Fruit fly (Drosophila melanogaster) whole organism, embryonic: Measurements from ENCODE around the gene CG32271.
A peak's percentile ranks its signal among the peaks of the same experiment; 100 is the strongest.

Source experiments
- Ada2b ChIP-seq: fragments of 200-800 bp; sonication (Bioruptor generic); IDR thresholded peaks from 2 replicates; pipeline ENCODE4 v1.3.6; 2022; ENCODE audit warnings: missing biosample characterization, missing genetic modification characterization
- CG10321 ChIP-seq: fragments of 200-800 bp; sonication (Bioruptor generic); IDR thresholded peaks from 2 replicates; pipeline ENCODE4 v1.3.6; 2022; ENCODE audit warnings: missing biosample characterization, missing genetic modification characterization
- CG18599 ChIP-seq: fragments of 200-800 bp; sonication (Bioruptor generic); optimal IDR thresholded peaks from 3 replicates; lab custom pipeline; 2017; ENCODE audit warnings: missing biosample characterization, missing genetic modification characterization, mild to moderate bottlenecking, moderate library complexity, missing genetic modification reagents
- CG31224 ChIP-seq: fragments of 200-800 bp; sonication (Bioruptor generic); IDR thresholded peaks from 2 replicates; pipeline ENCODE4 v1.3.6; 2022; ENCODE audit warnings: missing biosample characterization, missing genetic modification characterization
- CG33213 ChIP-seq: fragments of 200-800 bp; sonication (Bioruptor generic); optimal IDR thresholded peaks from 3 replicates; lab custom pipeline; 2016; ENCODE audit warnings: missing biosample characterization, missing genetic modification characterization
- CG3847 ChIP-seq: fragments of 200-800 bp; sonication (Bioruptor generic); IDR thresholded peaks from 2 replicates; pipeline ENCODE4 v1.3.6; 2022; ENCODE audit warnings: missing biosample characterization, missing genetic modification characterization
- CG4282 ChIP-seq: fragments of 200-800 bp; sonication (Bioruptor generic); optimal IDR thresholded peaks from 2 replicates; lab custom pipeline; 2016; ENCODE audit warnings: missing biosample characterization, missing genetic modification characterization
- CG4820 ChIP-seq: fragments of 200-800 bp; sonication (Bioruptor generic); optimal IDR thresholded peaks from 3 replicates; lab custom pipeline; 2016; ENCODE audit warnings: missing biosample characterization, missing genetic modification characterization
- CG6689 ChIP-seq: fragments of 200-800 bp; sonication (Bioruptor generic); IDR thresholded peaks from 2 replicates; pipeline ENCODE4 v1.3.6; 2022; ENCODE audit warnings: missing biosample characterization, missing genetic modification characterization
- CG6765 ChIP-seq: fragments of 200-800 bp; sonication (Bioruptor generic); optimal IDR thresholded peaks from 3 replicates; lab custom pipeline; 2017; ENCODE audit warnings: missing biosample characterization, mild to moderate bottlenecking, missing genetic modification characterization
- CG7357 ChIP-seq: fragments of 200-800 bp; sonication (Bioruptor generic); IDR thresholded peaks from 3 replicates; pipeline ENCODE4 v1.3.6; 2022; ENCODE audit warnings: missing biosample characterization, missing genetic modification characterization
- CG7372 ChIP-seq: fragments of 200-800 bp; sonication (Bioruptor generic); IDR thresholded peaks from 2 replicates; pipeline ENCODE4 v1.3.6; 2022; ENCODE audit warnings: missing biosample characterization, missing genetic modification characterization
- CG9215 ChIP-seq: fragments of 200-800 bp; sonication (Bioruptor generic); IDR thresholded peaks from 2 replicates; pipeline ENCODE4 v1.3.6; 2022; ENCODE audit warnings: missing biosample characterization, missing genetic modification characterization
- CG9797 ChIP-seq: fragments of 200-800 bp; sonication (Bioruptor generic); optimal IDR thresholded peaks from 3 replicates; lab custom pipeline; 2018; ENCODE audit warnings: missing biosample characterization, mild to moderate bottlenecking, missing genetic modification characterization
- Dek ChIP-seq: fragments of 200-800 bp; sonication (Bioruptor generic); optimal IDR thresholded peaks from 3 replicates; lab custom pipeline; 2019; ENCODE audit warnings: missing biosample characterization, mild to moderate bottlenecking, missing genetic modification characterization, moderate library complexity
- Dip2 ChIP-seq: fragments of 200-800 bp; sonication (Bioruptor generic); IDR thresholded peaks from 2 replicates; pipeline ENCODE4 v1.3.6; 2022; ENCODE audit warnings: missing biosample characterization, missing genetic modification characterization
- Dp ChIP-seq: fragments of 200-800 bp; sonication (Bioruptor generic); optimal IDR thresholded peaks from 2 replicates; lab custom pipeline; 2018; ENCODE audit warnings: missing biosample characterization, mild to moderate bottlenecking, missing genetic modification characterization, moderate library complexity
- Dref ChIP-seq: fragments of 200-800 bp; sonication (Bioruptor generic); IDR thresholded peaks from 2 replicates; pipeline ENCODE4 v1.3.6; 2022; ENCODE audit warnings: missing biosample characterization, missing genetic modification characterization
- HmgD ChIP-seq: fragments of 200-800 bp; sonication (Bioruptor generic); optimal IDR thresholded peaks from 3 replicates; lab custom pipeline; 2016; ENCODE audit warnings: missing biosample characterization, missing genetic modification characterization
- Hmx ChIP-seq: fragments of 200-800 bp; sonication (Bioruptor generic); optimal IDR thresholded peaks from 2 replicates; lab custom pipeline; 2016; ENCODE audit warnings: missing biosample characterization, missing genetic modification characterization
- Hr3 ChIP-seq: fragments of 200-800 bp; sonication (Bioruptor generic); optimal IDR thresholded peaks from 3 replicates; lab custom pipeline; 2016; ENCODE audit warnings: missing biosample characterization, missing genetic modification characterization
- Hr39 ChIP-seq: fragments of >200 bp; optimal IDR thresholded peaks from 2 replicates; lab custom pipeline; 2017
- Lim3 ChIP-seq: fragments of 200-800 bp; sonication (Bioruptor generic); IDR thresholded peaks from 2 replicates; pipeline ENCODE4 v1.3.6; 2022; ENCODE audit warnings: missing biosample characterization, missing genetic modification characterization
- Lpt ChIP-seq: fragments of >200 bp; optimal IDR thresholded peaks from 2 replicates; lab custom pipeline; 2018; ENCODE audit warnings: missing biosample characterization, missing genetic modification characterization
- Max ChIP-seq: fragments of 200-800 bp; sonication (Bioruptor generic); optimal IDR thresholded peaks from 2 replicates; lab custom pipeline; 2016; ENCODE audit warnings: missing biosample characterization, mild to moderate bottlenecking, missing genetic modification characterization
- NC2β ChIP-seq: fragments of 200-800 bp; sonication (Bioruptor generic); optimal IDR thresholded peaks from 2 replicates; lab custom pipeline; 2016; ENCODE audit warnings: missing biosample characterization, missing genetic modification characterization
- Ravus ChIP-seq: fragments of 200-800 bp; sonication (Bioruptor generic); IDR thresholded peaks from 2 replicates; pipeline ENCODE4 v1.3.6; 2022; ENCODE audit warnings: missing biosample characterization, missing genetic modification characterization
- Sox102F ChIP-seq: fragments of 200-800 bp; sonication (Bioruptor generic); optimal IDR thresholded peaks from 2 replicates; lab custom pipeline; 2018; ENCODE audit warnings: missing biosample characterization, mild to moderate bottlenecking, missing genetic modification characterization, moderate library complexity
- ase ChIP-seq: fragments of 200-800 bp; sonication (Bioruptor generic); IDR thresholded peaks from 3 replicates; pipeline ENCODE4 v1.3.6; 2022; ENCODE audit warnings: missing biosample characterization, missing genetic modification characterization
- bigmax ChIP-seq: fragments of 200-800 bp; sonication (Bioruptor generic); optimal IDR thresholded peaks from 2 replicates; lab custom pipeline; 2018; ENCODE audit warnings: missing biosample characterization, mild to moderate bottlenecking, missing genetic modification characterization
- chm ChIP-seq: fragments of 200-800 bp; sonication (Bioruptor generic); IDR thresholded peaks from 2 replicates; pipeline ENCODE4 v1.3.6; 2022; ENCODE audit warnings: missing biosample characterization, missing genetic modification characterization
- eyg ChIP-seq: fragments of 200-800 bp; sonication (Bioruptor generic); optimal IDR thresholded peaks from 3 replicates; lab custom pipeline; 2016; ENCODE audit warnings: missing biosample characterization, missing genetic modification characterization
- fd64A ChIP-seq: fragments of 200-800 bp; sonication (Bioruptor generic); optimal IDR thresholded peaks from 3 replicates; lab custom pipeline; 2018; ENCODE audit warnings: missing biosample characterization, mild to moderate bottlenecking, missing genetic modification characterization
- klu ChIP-seq: fragments of 200-800 bp; sonication (Bioruptor generic); IDR thresholded peaks from 2 replicates; pipeline ENCODE4 v1.3.6; 2022; ENCODE audit warnings: missing biosample characterization, missing genetic modification characterization
- lmd ChIP-seq: fragments of 200-800 bp; sonication (Bioruptor generic); IDR thresholded peaks from 2 replicates; pipeline ENCODE4 v1.3.6; 2022; ENCODE audit warnings: missing biosample characterization, missing genetic modification characterization
- lola ChIP-seq, 3 experiments: fragments of >200 bp in 2 of 3; fragments of 200-800 bp in 1 of 3; sonication (Bioruptor generic) in 1 of 3; optimal IDR thresholded peaks; 2 replicates each; lab custom pipeline; 2017 to 2019; ENCODE audit warnings: missing biosample characterization in 3 of 3, missing genetic modification characterization in 3 of 3, mild to moderate bottlenecking in 1 of 3, moderate library complexity in 1 of 3
- lov ChIP-seq, 2 experiments: fragments of 200-800 bp in 1 of 2; fragments of >200 bp in 1 of 2; sonication (Bioruptor generic) in 1 of 2; IDR thresholded peaks in 1 of 2; optimal IDR thresholded peaks in 1 of 2; 2 replicates in 1 of 2; 3 replicates in 1 of 2; pipeline versions ENCODE4 v1.3.6 to Lab custom; 2017 to 2022; ENCODE audit warnings: missing biosample characterization in 1 of 2, missing genetic modification characterization in 1 of 2
- luna ChIP-seq: fragments of 200-800 bp; sonication (Bioruptor generic); optimal IDR thresholded peaks from 2 replicates; lab custom pipeline; 2016; ENCODE audit warnings: missing biosample characterization, missing genetic modification characterization
- maf-S ChIP-seq: fragments of 200-800 bp; sonication (Bioruptor generic); optimal IDR thresholded peaks from 2 replicates; lab custom pipeline; 2016; ENCODE audit warnings: missing biosample characterization, missing genetic modification characterization
- nau ChIP-seq: fragments of 200-800 bp; sonication (Bioruptor generic); optimal IDR thresholded peaks from 3 replicates; lab custom pipeline; 2017; ENCODE audit warnings: missing biosample characterization, mild to moderate bottlenecking, missing genetic modification characterization, missing genetic modification reagents
- odd ChIP-seq: fragments of 200-800 bp; sonication (Bioruptor generic); optimal IDR thresholded peaks from 2 replicates; lab custom pipeline; 2017; ENCODE audit warnings: missing biosample characterization, mild to moderate bottlenecking, missing genetic modification characterization
- pan ChIP-seq, 4 experiments: fragments of >200 bp in 3 of 4; fragments of 200-800 bp in 1 of 4; sonication (Bioruptor generic) in 1 of 4; optimal IDR thresholded peaks in 3 of 4; IDR thresholded peaks in 1 of 4; 2 replicates each; pipeline versions ENCODE4 v1.3.6 to Lab custom; 2017 to 2022; ENCODE audit warnings: missing biosample characterization in 2 of 4, missing genetic modification characterization in 2 of 4, mixed read lengths in 1 of 4
- sd ChIP-seq: fragments of 200-800 bp; sonication (Bioruptor generic); optimal IDR thresholded peaks from 3 replicates; lab custom pipeline; 2018; ENCODE audit warnings: missing biosample characterization, mild to moderate bottlenecking, missing genetic modification characterization, moderate library complexity
- shn ChIP-seq: fragments of 200-800 bp; sonication (Bioruptor generic); optimal IDR thresholded peaks from 3 replicates; lab custom pipeline; 2016; ENCODE audit warnings: missing biosample characterization, missing genetic modification characterization
- twi ChIP-seq: fragments of 200-800 bp; optimal IDR thresholded peaks from 2 replicates; lab custom pipeline; 2019; ENCODE audit warnings: missing biosample characterization, mild to moderate bottlenecking, missing genetic modification characterization, moderate library complexity
- vvl ChIP-seq: fragments of 200-800 bp; sonication (Bioruptor generic); IDR thresholded peaks from 2 replicates; pipeline ENCODE4 v1.3.6; 2022; ENCODE audit warnings: missing biosample characterization, missing genetic modification characterization

CG32271 gene

DNA sequence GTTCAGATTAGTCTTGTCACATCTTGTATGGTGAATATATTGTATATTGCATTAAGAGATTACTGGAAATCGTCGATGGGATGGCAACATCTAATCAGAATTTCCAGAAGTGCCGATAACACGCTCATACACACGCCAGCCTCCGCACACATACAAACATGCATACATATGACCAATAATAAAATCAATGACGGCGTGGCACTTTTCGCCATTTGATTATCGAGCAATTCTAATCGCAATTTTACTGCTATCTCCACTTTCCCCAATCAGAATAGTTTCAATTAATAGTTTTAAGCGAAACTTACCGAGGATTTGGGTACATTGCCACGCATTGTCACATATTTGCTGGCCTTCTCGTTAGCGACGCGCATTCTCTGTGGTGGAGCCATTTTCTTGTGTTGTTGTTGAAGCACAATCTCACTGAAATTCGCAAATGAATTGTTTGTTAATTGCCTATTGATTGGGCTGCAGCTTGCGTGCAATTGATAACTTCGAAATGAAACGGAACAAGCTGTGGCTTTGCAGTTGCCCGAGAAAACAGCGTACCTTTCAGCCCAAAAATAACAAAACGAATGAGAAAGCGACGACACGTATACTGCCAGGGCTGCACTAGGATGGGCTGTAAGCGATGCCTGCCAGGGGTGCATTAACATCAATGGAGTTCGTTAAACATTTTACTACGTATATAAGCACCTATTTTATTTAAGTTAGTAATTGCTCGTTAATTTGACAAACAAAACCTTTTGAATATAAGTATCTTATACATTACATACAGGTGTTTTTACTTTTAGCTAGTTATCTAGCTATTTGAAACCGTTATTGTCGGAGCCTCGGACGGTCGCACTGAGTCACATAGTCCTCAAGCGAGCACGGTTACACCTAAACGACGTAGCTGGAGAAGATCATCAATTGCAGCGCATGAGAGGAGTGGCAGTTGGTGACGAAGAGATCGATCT lies 4.2 kb downstream of the CG32271 start, which contains the start of the genes CG32276 and gry (continued):
- peak; percentile 61 for TF ChIP-seq twi (tag; lab: Kevin White, UChicago)
- TF ChIP-seq luna (GFP tag; lab: Kevin White, UChicago), result no peak
- no peak for TF ChIP-seq Dip2 (GFP tag; lab: Robert Waterston, UW)
- peak; percentile 67 for TF ChIP-seq CG4282 (GFP tag; lab: Kevin White, UChicago)
- TF ChIP-seq Ravus, result no peak
- peak; percentile 54 for TF ChIP-seq eyg (GFP tag; lab: Kevin White, UChicago)
- TF ChIP-seq Lpt (GFP tag; lab: Kevin White, UChicago), result no peak
- TF ChIP-seq CG4820 (GFP tag; lab: Kevin White, UChicago), result peak; percentile 77
- TF ChIP-seq pan (optimal IDR thresholded peaks at IDR 0.05; lab: Kevin White, UChicago), result no peak
- TF ChIP-seq pan (GFP tag; optimal IDR thresholded peaks at IDR 0.05 in 1 of 2, IDR thresholded peaks at IDR 0.05 in 1 of 2), result peak in 1 of 2 experiments; percentile 29

DNA sequence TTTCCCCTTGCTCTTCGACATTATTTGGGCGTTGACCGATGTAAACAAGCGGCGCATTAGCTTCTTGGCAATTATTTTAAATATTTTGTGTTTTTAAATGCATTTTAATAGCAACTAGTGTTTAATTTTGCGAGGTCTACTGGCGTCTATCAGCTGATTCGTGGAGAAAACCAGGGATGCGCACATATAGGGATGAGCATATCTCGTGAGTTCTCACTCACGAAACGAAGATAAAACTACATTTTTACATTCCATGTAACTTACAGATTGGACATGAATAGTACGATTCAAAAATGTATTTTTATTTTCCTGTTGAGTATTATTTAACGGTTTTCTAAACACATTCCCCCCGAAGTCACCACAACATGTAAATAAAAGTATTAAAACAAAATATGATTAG lies 5.5 kb downstream of the CG32271 start, which contains the start of gene CG14966:
Gene CG14966 (minus strand): TSS at position 168 of the 400 bp plus-strand sequence.
- TF ChIP-seq maf-S (GFP tag; lab: Kevin White, UChicago), result no peak
- peak; percentile 30 for TF ChIP-seq CG33213 (GFP tag; lab: Kevin White, UChicago)
- no peak for TF ChIP-seq odd
- no peak for TF ChIP-seq Hr39 (lab: Kevin White, UChicago)
- no peak for TF ChIP-seq fd64A
- TF ChIP-seq luna (GFP tag; lab: Kevin White, UChicago), result peak; percentile 43
- TF ChIP-seq bigmax (GFP tag; lab: Kevin White, UChicago), result peak; percentile 8
- TF ChIP-seq ase, result no peak
- TF ChIP-seq vvl (GFP tag; lab: Robert Waterston, UW), result peak; percentile 40; the same call in 1 of the 2 replicates
- TF ChIP-seq CG7357, result no peak
- 0 out of 2 replicates have a peak, but pooled peaks have one; percentile 36 for TF ChIP-seq Dref
- TF ChIP-seq CG9215, result no peak
- TF ChIP-seq Lim3 (GFP tag; lab: Robert Waterston, UW), result no peak
- TF ChIP-seq Dp (GFP tag; lab: Kevin White, UChicago), result peak; percentile 42
- no peak for TF ChIP-seq lov (optimal IDR thresholded peaks at IDR 0.05; lab: Kevin White, UChicago)
- no peak for TF ChIP-seq lov (GFP tag; IDR thresholded peaks at IDR 0.05; lab: Robert Waterston, UW)
- no peak for TF ChIP-seq CG6765 (GFP tag; lab: Kevin White, UChicago)
- no peak for TF ChIP-seq klu (GFP tag; lab: Robert Waterston, UW)
- no peak for TF ChIP-seq lola (GFP tag; optimal IDR thresholded peaks at IDR 0.05; lab: Kevin White, UChicago)
- TF ChIP-seq NC2β (GFP tag; lab: Kevin White, UChicago), result peak; percentile 11
- peak; percentile 82 for TF ChIP-seq sd
- TF ChIP-seq Hr3 (GFP tag; lab: Kevin White, UChicago), result no peak
- TF ChIP-seq CG7372 (GFP tag; lab: Robert Waterston, UW), result no peak
- no peak for TF ChIP-seq lmd
- TF ChIP-seq CG4820 (GFP tag; lab: Kevin White, UChicago), result no peak
- 0 out of 2 replicates have a peak, but pooled peaks have one; percentile 28 for TF ChIP-seq Ada2b (GFP tag; lab: Robert Waterston, UW)
- peak; percentile 16 for TF ChIP-seq Hmx (GFP tag; lab: Kevin White, UChicago)
- no peak for TF ChIP-seq Ravus
- TF ChIP-seq HmgD (GFP tag; lab: Kevin White, UChicago), result peak; percentile 44
- TF ChIP-seq Dek (tag; lab: Kevin White, UChicago), result peak; percentile 53
- TF ChIP-seq CG18599, result peak; percentile 22
- no peak for TF ChIP-seq nau
- TF ChIP-seq Sox102F (GFP tag; lab: Kevin White, UChicago), result no peak
- TF ChIP-seq shn (GFP tag; lab: Kevin White, UChicago), result peak; percentile 10
- no peak for TF ChIP-seq CG10321
- peak; percentile 36 for TF ChIP-seq Max (GFP tag; lab: Kevin White, UChicago)
- no peak for TF ChIP-seq CG31224 (GFP tag; lab: Robert Waterston, UW)
- TF ChIP-seq CG9797 (GFP tag; lab: Kevin White, UChicago), result peak; percentile 35
- TF ChIP-seq CG6689 (GFP tag; lab: Robert Waterston, UW), result no peak
- peak; percentile 30; the same call in 1 of the 2 replicates for TF ChIP-seq chm (GFP tag; lab: Robert Waterston, UW)
- TF ChIP-seq CG3847 (GFP tag; lab: Robert Waterston, UW), result peak; percentile 44
